Worm (Caenorhabditis elegans) whole organism, late embryonic: ENCODE results near the gene F38E9.4.
A peak's percentile ranks its signal among the peaks of the same experiment; 100 is the strongest.

Experiments used
- C08G9.2 ChIP-seq: sonication (generic microtip); optimal IDR thresholded peaks from 2 replicates; lab custom pipeline; 2016; ENCODE audit warnings: mild to moderate bottlenecking, missing genetic modification characterization, moderate library complexity, missing compliant biosample characterization
- C38D4.7 ChIP-seq: fragments of 200-800 bp; sonication (Bioruptor generic); optimal IDR thresholded peaks from 2 replicates; lab custom pipeline; 2018; ENCODE audit warnings: mild to moderate bottlenecking, missing genetic modification characterization, moderate library complexity, missing compliant biosample characterization
- K02D7.2 ChIP-seq: sonication (generic microtip); optimal IDR thresholded peaks from 2 replicates; lab custom pipeline; 2017; ENCODE audit warnings: mild to moderate bottlenecking, missing genetic modification characterization, missing compliant biosample characterization
- K09A11.1 ChIP-seq: sonication (generic microtip); optimal IDR thresholded peaks from 2 replicates; lab custom pipeline; 2017; ENCODE audit warnings: antibody characterized with exemption, mild to moderate bottlenecking, missing genetic modification characterization, missing compliant biosample characterization; ENCODE audit not compliant: insufficient read depth
- Y22D7AL.16 ChIP-seq: sonication (generic microtip); optimal IDR thresholded peaks from 2 replicates; lab custom pipeline; 2016; ENCODE audit warnings: missing genetic modification characterization, missing compliant biosample characterization
- ahr-1 ChIP-seq: sonication (generic microtip); optimal IDR thresholded peaks from 2 replicates; lab custom pipeline; 2016; ENCODE audit warnings: missing genetic modification characterization, missing compliant biosample characterization
- ceh-14 ChIP-seq: sonication (generic microtip); optimal IDR thresholded peaks from 2 replicates; lab custom pipeline; 2016; ENCODE audit warnings: missing genotype, missing genetic modification characterization, missing compliant biosample characterization
- ceh-19 ChIP-seq: fragments of 200-800 bp; sonication (Bioruptor generic); optimal IDR thresholded peaks from 2 replicates; lab custom pipeline; 2018; ENCODE audit warnings: mild to moderate bottlenecking, missing genetic modification characterization, missing compliant biosample characterization
- ceh-31 ChIP-seq: sonication (generic microtip); optimal IDR thresholded peaks from 2 replicates; lab custom pipeline; 2016; ENCODE audit warnings: missing genetic modification characterization, missing compliant biosample characterization
- ceh-34 ChIP-seq: sonication (generic microtip); optimal IDR thresholded peaks from 2 replicates; lab custom pipeline; 2016; ENCODE audit warnings: mild to moderate bottlenecking, missing genetic modification characterization, missing compliant biosample characterization
- ceh-9 ChIP-seq: sonication (generic microtip); optimal IDR thresholded peaks from 2 replicates; lab custom pipeline; 2016; ENCODE audit warnings: mild to moderate bottlenecking, missing genetic modification characterization, inconsistent platforms, missing compliant biosample characterization
- che-1 ChIP-seq: sonication (generic microtip); optimal IDR thresholded peaks from 2 replicates; lab custom pipeline; 2016; ENCODE audit warnings: mild to moderate bottlenecking, missing genetic modification characterization, missing compliant biosample characterization
- elt-2 ChIP-seq: sonication (generic microtip); optimal IDR thresholded peaks from 2 replicates; lab custom pipeline; 2016; ENCODE audit warnings: missing genetic modification reagents, missing genetic modification characterization, missing compliant biosample characterization
- ets-4 ChIP-seq: sonication (generic microtip); optimal IDR thresholded peaks from 2 replicates; lab custom pipeline; 2016; ENCODE audit warnings: missing genetic modification characterization, missing compliant biosample characterization
- eyg-1 ChIP-seq: sonication (generic microtip); optimal IDR thresholded peaks from 2 replicates; lab custom pipeline; 2016; ENCODE audit warnings: missing genotype, missing genetic modification characterization, missing compliant biosample characterization
- fax-1 ChIP-seq: sonication (generic microtip); optimal IDR thresholded peaks from 2 replicates; lab custom pipeline; 2016; ENCODE audit warnings: missing genotype, missing genetic modification characterization, missing compliant biosample characterization
- fkh-10 ChIP-seq: fragments of 150-350 bp; optimal IDR thresholded peaks from 2 replicates; lab custom pipeline; 2014; ENCODE audit warnings: missing biosample characterization, missing genetic modification reagents, missing genetic modification characterization
- hlh-15 ChIP-seq: sonication (generic microtip); optimal IDR thresholded peaks from 2 replicates; lab custom pipeline; 2016; ENCODE audit warnings: missing genetic modification characterization, missing compliant biosample characterization
- hlh-30 ChIP-seq: sonication (generic microtip); optimal IDR thresholded peaks from 2 replicates; lab custom pipeline; 2017; ENCODE audit warnings: antibody characterized with exemption, missing genetic modification characterization, missing compliant biosample characterization; ENCODE audit not compliant: insufficient read depth
- hlh-8 ChIP-seq: sonication (generic microtip); optimal IDR thresholded peaks from 2 replicates; lab custom pipeline; 2016; ENCODE audit warnings: missing genotype, missing genetic modification characterization, missing compliant biosample characterization
- lim-6 ChIP-seq: sonication (generic microtip); optimal IDR thresholded peaks from 2 replicates; lab custom pipeline; 2016; ENCODE audit warnings: missing genetic modification characterization, missing compliant biosample characterization
- nhr-232 ChIP-seq: sonication (generic microtip); optimal IDR thresholded peaks from 2 replicates; lab custom pipeline; 2016; ENCODE audit warnings: missing genetic modification characterization, missing compliant biosample characterization
- npax-4 ChIP-seq: sonication (generic microtip); optimal IDR thresholded peaks from 2 replicates; lab custom pipeline; 2016; ENCODE audit warnings: missing genetic modification characterization, missing compliant biosample characterization
- pag-3 ChIP-seq: sonication (generic microtip); optimal IDR thresholded peaks from 2 replicates; lab custom pipeline; 2016; ENCODE audit warnings: missing compliant biosample characterization, missing genetic modification characterization, borderline replicate concordance
- pat-9 ChIP-seq: fragments of 200-800 bp; sonication (Bioruptor generic); optimal IDR thresholded peaks from 2 replicates; lab custom pipeline; 2018; ENCODE audit warnings: mild to moderate bottlenecking, missing genetic modification characterization, moderate library complexity, missing compliant biosample characterization
- pax-1 ChIP-seq: fragments of 150-350 bp; optimal IDR thresholded peaks from 2 replicates; lab custom pipeline; 2014; ENCODE audit warnings: missing biosample characterization, missing genetic modification characterization
- pha-4 ChIP-seq: fragments of 150-350 bp; optimal IDR thresholded peaks from 2 replicates; lab custom pipeline; 2018; ENCODE audit warnings: missing biosample characterization, missing genetic modification reagents, missing genetic modification characterization
- pros-1 ChIP-seq: fragments of 150-350 bp; optimal IDR thresholded peaks from 2 replicates; lab custom pipeline; 2014; ENCODE audit warnings: missing biosample characterization, missing genetic modification reagents, missing genetic modification characterization
- rnt-1 ChIP-seq: sonication (generic microtip); optimal IDR thresholded peaks from 2 replicates; lab custom pipeline; 2016; ENCODE audit warnings: missing genetic modification characterization, missing compliant biosample characterization
- sdc-2 ChIP-seq: sonication (generic microtip); optimal IDR thresholded peaks from 2 replicates; lab custom pipeline; 2016; ENCODE audit warnings: missing genotype, missing genetic modification characterization, missing compliant biosample characterization
- tbx-2 ChIP-seq: sonication (generic microtip); optimal IDR thresholded peaks from 2 replicates; lab custom pipeline; 2016; ENCODE audit warnings: missing genetic modification characterization, missing compliant biosample characterization
- unc-3 ChIP-seq, 2 experiments: fragments of 200-800 bp in 1 of 2; sonication (Bioruptor generic) in 1 of 2; sonication (generic microtip) in 1 of 2; conservative IDR thresholded peaks in 1 of 2; optimal IDR thresholded peaks in 1 of 2; 2 replicates each; pipeline versions ENCODE4 v1.3.6 to Lab custom; 2016 to 2022; ENCODE audit warnings: missing compliant biosample characterization in 2 of 2, missing genetic modification characterization in 2 of 2, missing genetic modification reagents in 1 of 2
- unc-42 ChIP-seq: sonication (generic microtip); optimal IDR thresholded peaks from 2 replicates; lab custom pipeline; 2016; ENCODE audit warnings: missing genotype, missing genetic modification characterization, missing compliant biosample characterization
- ztf-16 ChIP-seq: sonication (generic microtip); optimal IDR thresholded peaks from 2 replicates; lab custom pipeline; 2017; ENCODE audit warnings: missing genetic modification characterization, missing compliant biosample characterization

Gene F38E9.4

DNA sequence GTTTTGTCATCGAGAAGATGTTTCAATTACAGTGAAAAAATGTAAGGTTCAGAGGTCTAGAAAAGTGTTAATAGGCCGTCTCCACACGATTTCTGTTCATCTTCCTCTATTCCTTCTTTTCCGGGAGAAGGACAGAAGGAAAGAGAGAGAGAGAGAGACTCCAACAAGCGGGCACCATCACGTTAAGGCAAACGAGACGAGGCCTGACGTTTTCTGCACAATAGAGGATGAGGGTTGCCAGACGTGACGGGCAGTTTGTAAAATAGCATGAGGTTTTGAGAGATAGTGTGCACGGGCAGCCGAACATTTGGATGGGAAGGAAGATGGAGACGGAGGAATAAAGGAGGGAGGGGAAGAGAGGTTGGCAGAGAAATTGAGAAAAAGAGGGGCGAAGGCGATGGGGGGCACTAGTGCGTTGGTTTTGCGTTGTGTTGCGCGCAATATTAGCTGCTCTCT lies 5.9 kb upstream of the F38E9.4 start, which contains the start of gene twf-2 (continued):
- peak; percentile 84 for TF ChIP-seq hlh-30 (tag; lab: Kevin White, UChicago)
- TF ChIP-seq ahr-1 (tag; lab: Kevin White, UChicago): no peak
- TF ChIP-seq ets-4: peak; percentile 35
- TF ChIP-seq K09A11.1 (tag; lab: Kevin White, UChicago): peak; percentile 3
- TF ChIP-seq Y22D7AL.16 (tag; lab: Kevin White, UChicago): no peak
- TF ChIP-seq lim-6 (tag; lab: Kevin White, UChicago): no peak
- TF ChIP-seq hlh-15 (tag; lab: Kevin White, UChicago): no peak

DNA sequence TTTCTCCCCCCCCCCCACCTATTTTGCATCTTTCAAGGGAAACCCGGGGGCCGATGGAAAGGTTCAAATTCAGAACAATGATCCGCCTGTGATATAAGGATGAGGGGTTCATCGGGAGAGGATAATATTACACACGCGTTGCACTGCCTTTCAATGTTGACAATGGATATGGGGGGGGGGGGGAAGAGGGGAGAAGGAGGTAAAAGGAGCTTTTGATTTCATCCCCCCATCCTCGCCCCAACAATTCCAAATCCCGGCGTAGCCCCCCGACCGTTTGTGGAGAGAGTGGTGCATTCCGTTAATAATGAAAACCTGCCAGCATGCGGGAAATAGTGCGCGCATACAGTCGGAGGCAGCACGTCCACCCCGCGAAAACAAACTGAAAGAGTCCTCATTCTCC lies 4.6 kb upstream of the F38E9.4 start:
- TF ChIP-seq K02D7.2 (tag; lab: Kevin White, UChicago) (no peak), pha-4 (tag; lab: Kevin White, UChicago) (no peak), pat-9 (tag; lab: Kevin White, UChicago) (no peak), C38D4.7 (GFP tag; lab: Kevin White, UChicago) (no peak), nhr-232 (no peak), che-1 (tag; lab: Kevin White, UChicago) (no peak), ztf-16 (tag; lab: Kevin White, UChicago) (no peak), ceh-34 (peak; percentile 74), fax-1 (tag; lab: Kevin White, UChicago) (no peak), rnt-1 (tag; lab: Kevin White, UChicago) (no peak), tbx-2 (tag; lab: Kevin White, UChicago) (no peak), ceh-19 (GFP tag; lab: Kevin White, UChicago) (peak; percentile 16), lim-6 (tag; lab: Kevin White, UChicago) (no peak), hlh-8 (tag; lab: Kevin White, UChicago) (no peak), ceh-14 (tag; lab: Kevin White, UChicago) (no peak)

DNA sequence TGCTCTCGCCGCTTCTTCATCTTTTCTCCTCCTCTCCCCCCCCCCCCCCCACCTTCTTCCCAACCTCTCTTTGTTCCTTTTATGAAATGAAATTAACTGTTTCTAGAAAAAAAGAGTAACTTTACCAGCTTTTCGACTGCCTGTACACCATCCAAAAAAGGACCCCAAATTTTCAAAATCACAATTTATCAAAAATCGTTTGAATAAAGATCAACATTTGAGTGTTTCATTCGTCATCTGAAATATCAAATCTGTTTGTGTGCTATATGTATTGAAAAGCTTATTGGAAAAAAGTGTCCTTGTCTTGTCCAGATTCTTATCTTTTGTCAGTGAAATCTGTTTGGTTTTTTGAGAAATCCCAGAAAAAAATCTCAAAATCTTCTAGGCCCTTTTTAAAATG lies 618 bp upstream of the F38E9.4 start:
- TF ChIP-seq C08G9.2 (tag; lab: Kevin White, UChicago) (no peak), unc-3 (GFP tag; conservative IDR thresholded peaks at IDR 0.05; lab: Robert Waterston, UW) (no peak), unc-3 (tag; optimal IDR thresholded peaks at IDR 0.05; lab: Kevin White, UChicago) (no peak), hlh-8 (tag; lab: Kevin White, UChicago) (no peak), sdc-2 (tag; lab: Kevin White, UChicago) (no peak), pax-1 (tag; lab: Kevin White, UChicago) (no peak), ceh-31 (tag; lab: Kevin White, UChicago) (no peak), pros-1 (tag; lab: Kevin White, UChicago) (no peak), ceh-14 (tag; lab: Kevin White, UChicago) (no peak), npax-4 (tag; lab: Kevin White, UChicago) (no peak), ceh-9 (tag; lab: Kevin White, UChicago) (no peak)

DNA sequence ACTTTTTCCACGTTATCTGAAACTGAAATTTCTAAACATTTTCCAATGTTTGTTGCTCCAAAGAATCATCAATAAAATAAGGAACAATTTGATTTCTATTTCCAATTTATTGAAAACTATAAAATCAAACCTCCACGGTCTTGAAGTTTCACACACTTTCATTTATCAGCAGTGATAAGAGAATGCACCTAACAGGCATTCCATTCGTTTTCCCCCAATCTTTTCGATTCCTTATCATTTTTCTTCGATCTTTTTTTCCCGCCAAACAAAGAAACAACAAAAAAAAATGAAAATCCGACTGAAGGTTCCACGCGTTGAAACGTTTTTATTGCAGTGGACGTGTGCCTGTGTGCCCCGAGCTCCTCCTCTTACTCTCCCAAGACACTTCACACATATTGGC lies 4.9 kb downstream of the F38E9.4 start, which contains the start of gene nas-39:
TSS of gene nas-39 (plus strand) at position 269 of the 400 bp plus-strand sequence.
- TF ChIP-seq K09A11.1 (tag; lab: Kevin White, UChicago) (no peak), fkh-10 (GFP tag; lab: Kevin White, UChicago) (no peak), elt-2 (tag; lab: Kevin White, UChicago) (peak; percentile 74)

DNA sequence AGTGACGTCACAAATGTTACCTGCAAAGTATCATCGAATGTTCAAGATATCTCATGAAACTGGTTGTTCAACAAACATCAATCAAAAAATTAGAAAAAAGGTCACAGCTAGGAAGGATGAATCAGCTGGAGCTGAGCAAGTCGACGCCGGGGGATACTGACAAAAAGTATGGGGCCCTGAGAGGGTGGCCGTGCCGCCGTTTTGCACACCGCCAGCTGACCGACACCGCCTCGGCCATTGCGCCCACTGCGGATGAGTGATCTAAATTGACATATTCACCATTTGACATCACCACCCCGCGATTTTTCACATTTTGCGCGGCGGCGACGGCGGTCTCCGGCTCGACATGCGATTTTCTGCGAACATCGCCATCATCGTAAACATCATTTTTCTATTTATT lies 5.4 kb downstream of the F38E9.4 start:
- TF ChIP-seq sdc-2 (tag; lab: Kevin White, UChicago): no peak
- TF ChIP-seq eyg-1 (tag; lab: Kevin White, UChicago): no peak
- no peak for TF ChIP-seq pag-3
- no peak for TF ChIP-seq K09A11.1 (tag; lab: Kevin White, UChicago)
- TF ChIP-seq unc-42 (tag; lab: Kevin White, UChicago): no peak
